Worm (Caenorhabditis elegans): ENCODE results near the gene BE10.4.

The BE10.4 gene

ce11 chrIII:12833079-12833478 lies 19.8 kb downstream of the BE10.4 start (continued):
- TF ChIP-seq grh-1 (GFP tag; IDR thresholded peaks at IDR 0.05) (no peak), zip-4 (GFP tag; optimal IDR thresholded peaks at IDR 0.05) (no peak), hlh-4 (tag; optimal IDR thresholded peaks at IDR 0.05) (no peak), hpl-2 (GFP tag; optimal IDR thresholded peaks at IDR 0.05) (no peak), elt-2 (tag; optimal IDR thresholded peaks at IDR 0.05) (peak; percentile 37)

DNA sequence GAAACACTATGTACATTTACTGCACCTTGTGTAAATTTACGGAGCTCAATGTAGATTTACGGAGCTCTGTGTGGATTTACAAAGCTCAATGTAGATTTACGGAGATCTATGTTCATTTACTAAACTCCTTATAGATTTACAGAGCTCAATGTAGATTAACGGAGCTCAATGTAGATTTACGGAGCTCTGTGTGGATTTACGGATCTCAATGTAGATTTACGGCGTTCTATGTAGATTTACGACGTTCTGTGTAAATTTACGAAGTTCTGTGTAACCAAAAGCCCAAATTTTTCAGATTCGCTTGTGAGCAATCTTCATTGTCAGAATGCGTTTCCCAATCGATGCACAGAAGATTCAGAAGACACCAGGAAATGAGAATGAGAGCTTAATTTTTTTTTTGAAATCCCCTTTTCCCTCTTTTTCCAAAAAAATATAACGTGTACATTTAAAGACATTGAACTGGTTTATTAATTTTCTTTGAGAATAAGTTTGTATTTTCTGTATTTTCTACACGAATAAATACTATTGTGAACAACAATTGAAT lies 23.5 kb downstream of the BE10.4 start:
- TF ChIP-seq ceh-90 (tag; optimal IDR thresholded peaks at IDR 0.05) = no peak
- peak; percentile 8 for TF ChIP-seq ama-1 (optimal IDR thresholded peaks at IDR 0.05)
- TF ChIP-seq tbx-2 (tag; optimal IDR thresholded peaks at IDR 0.05) = no peak
- TF ChIP-seq nhr-20 (tag; optimal IDR thresholded peaks at IDR 0.05) = peak; percentile 9
- TF ChIP-seq lsy-2 (tag; optimal IDR thresholded peaks at IDR 0.05) = no peak
- TF ChIP-seq hpl-2 (GFP tag; optimal IDR thresholded peaks at IDR 0.05) = no peak
- no peak for TF ChIP-seq snpc-4 (tag; optimal IDR thresholded peaks at IDR 0.05)
- no peak for TF ChIP-seq elt-3 (tag; optimal IDR thresholded peaks at IDR 0.05)
- TF ChIP-seq sup-37 (GFP tag; optimal IDR thresholded peaks at IDR 0.05) = no peak
- TF ChIP-seq irx-1 (tag; optimal IDR thresholded peaks at IDR 0.05) = no peak
- no peak for TF ChIP-seq efl-1 (optimal IDR thresholded peaks at IDR 0.05)
- peak in 1 of 2 experiments; percentile 83 for TF ChIP-seq efl-1 (GFP tag; optimal IDR thresholded peaks at IDR 0.05 in 1 of 2)
- TF ChIP-seq lin-35 (GFP tag; optimal IDR thresholded peaks at IDR 0.05) = peak in 1 of 2 experiments; percentile 39
- no peak for TF ChIP-seq skn-1 (tag; optimal IDR thresholded peaks at IDR 0.05)
- TF ChIP-seq elt-2 (tag; optimal IDR thresholded peaks at IDR 0.05) = no peak

DNA sequence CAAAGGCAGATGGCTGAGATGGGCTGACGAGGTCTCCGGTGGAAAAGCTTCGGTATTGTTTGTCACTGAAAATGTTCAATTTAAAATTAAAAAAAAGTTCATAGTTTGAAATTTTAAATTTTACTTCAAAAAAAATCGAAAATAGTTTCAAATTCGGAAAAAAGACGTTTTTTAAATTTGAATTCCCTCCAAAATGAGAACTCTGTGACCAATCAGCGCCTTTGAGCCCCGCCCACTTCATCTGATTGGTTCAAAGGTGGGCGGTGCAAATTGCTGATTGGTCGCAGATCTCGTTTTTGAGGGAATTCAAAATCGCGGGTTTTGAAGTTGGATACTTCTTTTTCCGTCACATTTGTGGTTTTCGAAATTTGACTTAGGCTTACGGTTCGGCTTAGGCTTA lies 25.0 kb downstream of the BE10.4 start:
- TF ChIP-seq nhr-90 (tag; optimal IDR thresholded peaks at IDR 0.05; ENCODE audit: poor library complexity) = no peak
- no peak for TF ChIP-seq efl-1 (optimal IDR thresholded peaks at IDR 0.05)
- peak; percentile 55 to 93 for TF ChIP-seq efl-1 (GFP tag; optimal IDR thresholded peaks at IDR 0.05 in 1 of 2)
- peak in 1 of 3 experiments; percentile 16 for TF ChIP-seq dpl-1 (GFP tag; optimal IDR thresholded peaks at IDR 0.05)

DNA sequence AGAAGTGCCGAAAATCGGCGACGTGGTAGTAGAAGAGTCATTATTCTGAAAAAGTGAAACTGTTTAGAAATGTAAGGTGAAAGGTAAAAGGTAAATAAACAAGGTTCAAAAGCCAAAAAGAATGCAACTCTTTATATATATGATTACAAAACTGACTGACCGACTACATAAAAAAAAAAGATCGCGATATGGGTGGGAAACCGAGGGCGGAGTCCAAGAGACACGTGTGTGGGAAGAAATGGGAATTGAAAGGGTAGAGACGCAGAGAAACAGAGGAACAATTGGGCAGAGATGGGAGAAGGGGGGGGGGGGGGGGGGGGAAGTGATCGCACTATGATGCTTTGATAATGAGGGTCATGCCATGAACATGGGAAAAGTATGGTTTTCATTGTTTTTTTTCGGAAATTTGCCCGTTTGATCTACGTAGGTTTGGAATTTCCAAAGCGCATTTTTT lies 25.6 kb downstream of the BE10.4 start, which contains the start of gene Y37D8A.4:
Gene Y37D8A.4 (minus strand): TSS at position 51 of the 454 bp plus-strand sequence.
- peak; percentile 31 for TF ChIP-seq pax-3 (tag; optimal IDR thresholded peaks at IDR 0.05)
- peak; percentile 38 for TF ChIP-seq nhr-71 (tag; optimal IDR thresholded peaks at IDR 0.05)
- TF ChIP-seq lin-13 (GFP tag; optimal IDR thresholded peaks at IDR 0.05) = peak; percentile 4
- no peak for TF ChIP-seq nhr-11 (tag; optimal IDR thresholded peaks at IDR 0.05)
- TF ChIP-seq nhr-19 (GFP tag; conservative IDR thresholded peaks at IDR 0.05) = peak; percentile 50
- TF ChIP-seq elt-2 (tag; optimal IDR thresholded peaks at IDR 0.05) = peak; percentile 22
- TF ChIP-seq zip-4 (GFP tag; optimal IDR thresholded peaks at IDR 0.05) = no peak
- no peak for TF ChIP-seq C34B4.2 (tag; optimal IDR thresholded peaks at IDR 0.05)
- no peak for TF ChIP-seq zag-1 (tag; optimal IDR thresholded peaks at IDR 0.05)
- TF ChIP-seq lin-35 (GFP tag; optimal IDR thresholded peaks at IDR 0.05) = peak in 1 of 2 experiments; percentile 49
- TF ChIP-seq nhr-85 (tag) = peak; percentile 90
- peak; percentile 58 for TF ChIP-seq blmp-1 (tag; optimal IDR thresholded peaks at IDR 0.05)
- TF ChIP-seq nhr-12 (tag; optimal IDR thresholded peaks at IDR 0.05) = no peak
- peak; percentile 12 to 13 for TF ChIP-seq lsy-2 (tag; optimal IDR thresholded peaks at IDR 0.05)
- peak; percentile 13 for TF ChIP-seq vab-15 (tag; optimal IDR thresholded peaks at IDR 0.05)
- peak; percentile 85 for TF ChIP-seq lin-14 (GFP tag; optimal IDR thresholded peaks at IDR 0.05)
- peak; percentile 14 for TF ChIP-seq snu-23 (GFP tag; optimal IDR thresholded peaks at IDR 0.05)
- TF ChIP-seq elt-3 (tag; optimal IDR thresholded peaks at IDR 0.05) = peak in 1 of 6 experiments; percentile 41
- peak; percentile 21 for TF ChIP-seq nhr-20 (tag; optimal IDR thresholded peaks at IDR 0.05)
- peak in 1 of 2 experiments; percentile 81 for TF ChIP-seq mdl-1 (tag; optimal IDR thresholded peaks at IDR 0.05)
- TF ChIP-seq tbx-2 (tag; optimal IDR thresholded peaks at IDR 0.05) = no peak
- TF ChIP-seq unc-86 (tag; optimal IDR thresholded peaks at IDR 0.05) = no peak
- no peak for TF ChIP-seq nhr-47 (tag; optimal IDR thresholded peaks at IDR 0.05)
- TF ChIP-seq unc-130 (tag; optimal IDR thresholded peaks at IDR 0.05) = peak; percentile 28
- TF ChIP-seq F16B12.6 (tag; optimal IDR thresholded peaks at IDR 0.05) = no peak

Measured in whole organism, L1 larva.